Worm (Caenorhabditis elegans): ENCODE data around the gene ruvb-1.
"Not testable (repeated sequence)": the region's sequence is repeated elsewhere in the genome, so short reads cannot be mapped to it uniquely, and the experiment has no call there.

ce11 chrV:10004048-10004761 lies 23.6 kb upstream of the ruvb-1 start, which contains the start of gene uda-1:
- not testable (repeated sequence) for TF ChIP-seq nhr-76, F10B5.3, mdl-1 (tag; optimal IDR thresholded peaks at IDR 0.05)

All from whole organism, L4 larva.